Worm (Caenorhabditis elegans) whole organism, L1 larva: ENCODE measurements around the gene shw-3.

Experiments
- Y116A8C.19 ChIP-seq: sonication (generic microtip); optimal IDR thresholded peaks from 2 replicates; lab custom pipeline; 2016; ENCODE audit warnings: missing compliant biosample characterization, missing genetic modification characterization, borderline replicate concordance
- aha-1 ChIP-seq: fragments of 150-350 bp; optimal IDR thresholded peaks from 2 replicates; lab custom pipeline; 2014; ENCODE audit warnings: missing biosample characterization, missing genetic modification characterization
- alr-1 ChIP-seq: fragments of 200-800 bp; sonication (Bioruptor generic); optimal IDR thresholded peaks from 2 replicates; lab custom pipeline; 2018; ENCODE audit warnings: borderline replicate concordance, mild to moderate bottlenecking, missing genetic modification characterization, missing compliant biosample characterization
- ceh-8 ChIP-seq: fragments of 200-800 bp; sonication (Bioruptor generic); optimal IDR thresholded peaks from 2 replicates; lab custom pipeline; 2018; ENCODE audit warnings: mild to moderate bottlenecking, missing genetic modification characterization, moderate library complexity, missing compliant biosample characterization
- ceh-82 ChIP-seq, 3 experiments: fragments of 150-350 bp in 1 of 3; sonication (generic microtip) in 2 of 3; optimal IDR thresholded peaks; 2 replicates each; lab custom pipeline; 2014 to 2017; ENCODE audit warnings: missing biosample characterization in 3 of 3, missing genetic modification characterization in 3 of 3
- ceh-88 ChIP-seq: fragments of 200-800 bp; sonication (Bioruptor generic); IDR thresholded peaks from 2 replicates; pipeline ENCODE4 v1.3.6; 2022; ENCODE audit warnings: missing genetic modification characterization, missing compliant biosample characterization
- ceh-90 ChIP-seq: sonication (generic microtip); optimal IDR thresholded peaks from 2 replicates; lab custom pipeline; 2016; ENCODE audit warnings: missing genetic modification characterization, missing compliant biosample characterization
- efl-1 ChIP-seq, 4 experiments: fragments of 150-350 bp; optimal IDR thresholded peaks in 3 of 4; peaks in 1 of 4; 1 replicate in 1 of 4; 2 replicates in 3 of 4; lab custom pipeline; 2014; ENCODE audit warnings: missing biosample characterization in 2 of 4, missing genetic modification characterization in 2 of 4, missing genetic modification reagents in 2 of 4
- egl-27 ChIP-seq, 2 experiments: fragments of 150-350 bp in 1 of 2; sonication (generic microtip); optimal IDR thresholded peaks; 3 replicates each; lab custom pipeline; 2017 to 2018; ENCODE audit warnings: missing biosample characterization in 2 of 2, missing genetic modification characterization in 2 of 2, missing genetic modification reagents in 2 of 2
- elt-3 ChIP-seq, 6 experiments: fragments of 150-350 bp in 1 of 6; sonication (generic microtip); optimal IDR thresholded peaks; 2 replicates each; lab custom pipeline; 2017 to 2018; ENCODE audit warnings: missing biosample characterization in 6 of 6, missing genetic modification characterization in 6 of 6, inconsistent platforms in 1 of 6
- fos-1 ChIP-seq: fragments of 150-350 bp; optimal IDR thresholded peaks from 2 replicates; lab custom pipeline; 2014; ENCODE audit warnings: missing biosample characterization, missing genetic modification characterization
- grh-1 ChIP-seq: fragments of 200-800 bp; sonication (Bioruptor generic); IDR thresholded peaks from 2 replicates; pipeline ENCODE4 v1.3.6; 2022; ENCODE audit warnings: missing genetic modification reagents, missing genetic modification characterization, missing compliant biosample characterization
- hlh-17 ChIP-seq: fragments of 200-800 bp; sonication (Bioruptor generic); optimal IDR thresholded peaks from 2 replicates; lab custom pipeline; 2018; ENCODE audit warnings: missing genetic modification characterization, mild to moderate bottlenecking, missing compliant biosample characterization, moderate library complexity, borderline replicate concordance
- hlh-4 ChIP-seq: sonication (generic microtip); optimal IDR thresholded peaks from 2 replicates; lab custom pipeline; 2016; ENCODE audit warnings: mild to moderate bottlenecking, missing genetic modification characterization, missing compliant biosample characterization
- lin-13 ChIP-seq: fragments of 150-350 bp; optimal IDR thresholded peaks from 2 replicates; lab custom pipeline; 2014; ENCODE audit warnings: missing biosample characterization, missing genetic modification reagents, missing genetic modification characterization
- lin-14 ChIP-seq: fragments of 200-800 bp; sonication (Bioruptor generic); optimal IDR thresholded peaks from 2 replicates; lab custom pipeline; 2018; ENCODE audit warnings: mild to moderate bottlenecking, missing genetic modification characterization, moderate library complexity, missing compliant biosample characterization
- lin-35 ChIP-seq, 2 experiments: fragments of 150-350 bp; optimal IDR thresholded peaks; 2 replicates each; lab custom pipeline; 2014; ENCODE audit warnings: missing biosample characterization in 2 of 2, missing genetic modification characterization in 2 of 2, missing genetic modification reagents in 2 of 2
- mdl-1 ChIP-seq, 2 experiments: fragments of 150-350 bp; optimal IDR thresholded peaks; 2 replicates each; lab custom pipeline; 2014 to 2017; ENCODE audit warnings: missing biosample characterization in 2 of 2, missing genetic modification characterization in 2 of 2, inconsistent platforms in 1 of 2
- mef-2 ChIP-seq: fragments of 150-350 bp; optimal IDR thresholded peaks from 2 replicates; lab custom pipeline; 2014; ENCODE audit warnings: missing biosample characterization, missing genetic modification characterization
- nhr-19 ChIP-seq: fragments of 200-800 bp; sonication (Bioruptor generic); conservative IDR thresholded peaks from 2 replicates; pipeline ENCODE4 v1.3.6; 2022; ENCODE audit warnings: missing genetic modification characterization, missing compliant biosample characterization
- nhr-77 ChIP-seq: fragments of 150-350 bp; optimal IDR thresholded peaks from 2 replicates; lab custom pipeline; 2014; ENCODE audit warnings: missing biosample characterization, missing genetic modification characterization
- nhr-90 ChIP-seq: sonication (generic microtip); optimal IDR thresholded peaks from 2 replicates; lab custom pipeline; 2016; ENCODE audit warnings: mild to moderate bottlenecking, missing genetic modification characterization, missing compliant biosample characterization; ENCODE audit not compliant: poor library complexity
- snpc-4 ChIP-seq: fragments of 150-350 bp; optimal IDR thresholded peaks from 2 replicates; lab custom pipeline; 2014; ENCODE audit warnings: missing biosample characterization, missing genetic modification characterization
- snu-23 ChIP-seq: sonication (generic microtip); optimal IDR thresholded peaks from 2 replicates; lab custom pipeline; 2016; ENCODE audit warnings: missing genetic modification characterization, missing compliant biosample characterization
- tbx-2 ChIP-seq: sonication (generic microtip); optimal IDR thresholded peaks from 2 replicates; lab custom pipeline; 2016; ENCODE audit warnings: missing genetic modification characterization, missing compliant biosample characterization
- tlp-1 ChIP-seq: fragments of 150-350 bp; optimal IDR thresholded peaks from 2 replicates; lab custom pipeline; 2014; ENCODE audit warnings: missing biosample characterization, missing genetic modification characterization
- unc-130 ChIP-seq: fragments of 150-350 bp; optimal IDR thresholded peaks from 2 replicates; lab custom pipeline; 2017; ENCODE audit warnings: missing biosample characterization, missing genetic modification characterization, inconsistent platforms
- unc-30 ChIP-seq: sonication (generic microtip); optimal IDR thresholded peaks from 2 replicates; lab custom pipeline; 2017; ENCODE audit warnings: missing biosample characterization, missing genetic modification characterization
- vab-15 ChIP-seq: sonication (generic microtip); optimal IDR thresholded peaks from 2 replicates; lab custom pipeline; 2017; ENCODE audit warnings: missing genotype, mild to moderate bottlenecking, missing genetic modification characterization, missing compliant biosample characterization
- xbp-1 ChIP-seq: sonication (generic microtip); optimal IDR thresholded peaks from 2 replicates; lab custom pipeline; 2016; ENCODE audit warnings: missing genetic modification characterization, missing compliant biosample characterization
- zag-1 ChIP-seq: fragments of 150-350 bp; optimal IDR thresholded peaks from 2 replicates; lab custom pipeline; 2014; ENCODE audit warnings: missing biosample characterization, missing genetic modification characterization
- ztf-4 ChIP-seq: fragments of 150-350 bp; optimal IDR thresholded peaks from 2 replicates; lab custom pipeline; 2014; ENCODE audit warnings: missing biosample characterization, missing genetic modification characterization

The shw-3 gene

ce11 chrV:13025283-13025682 lies 38.3 kb upstream of the shw-3 start:
- TF ChIP-seq egl-27 (tag; optimal IDR thresholded peaks at IDR 0.05; lab: Kevin White, UChicago) (no peak), unc-130 (no peak), unc-30 (tag; lab: Kevin White, UChicago) (no peak), xbp-1 (tag; lab: Kevin White, UChicago) (no peak), alr-1 (tag; lab: Kevin White, UChicago) (no peak)

ce11 chrV:13024499-13024898 lies 37.5 kb upstream of the shw-3 start:
- TF ChIP-seq lin-14 (GFP tag; lab: Kevin White, UChicago) (peak; percentile 33), aha-1 (no peak), nhr-90 (no peak)

- TF ChIP-seq ztf-4 (tag; lab: Kevin White, UChicago): no peak
- no peak for TF ChIP-seq mef-2 (tag; lab: Kevin White, UChicago)
- no peak for TF ChIP-seq tlp-1 (tag; lab: Kevin White, UChicago)
- peak; percentile 9 for TF ChIP-seq lin-14 (GFP tag; lab: Kevin White, UChicago)
- no peak for TF ChIP-seq ceh-82 (tag; optimal IDR thresholded peaks at IDR 0.05; lab: Kevin White, UChicago)
- no peak for TF ChIP-seq hlh-17 (GFP tag; lab: Kevin White, UChicago)
- no peak for TF ChIP-seq efl-1 (optimal IDR thresholded peaks at IDR 0.05; lab: Kevin White, UChicago)
- TF ChIP-seq efl-1 (GFP tag; optimal IDR thresholded peaks at IDR 0.05 in 1 of 2; lab: Kevin White, UChicago): no peak
These were observed 35.3 kb upstream of the shw-3 start for ce11 chrV:13022265-13022664.

ce11 chrV:13021540-13021939 lies 34.6 kb upstream of the shw-3 start:
- TF ChIP-seq tbx-2 (tag; lab: Kevin White, UChicago) (peak; percentile 6), lin-35 (GFP tag; optimal IDR thresholded peaks at IDR 0.05; lab: Kevin White, UChicago) (no peak)

- TF ChIP-seq fos-1 (tag; lab: Kevin White, UChicago): no peak
- no peak for TF ChIP-seq nhr-19
- no peak for TF ChIP-seq tbx-2 (tag; lab: Kevin White, UChicago)
- TF ChIP-seq nhr-90: no peak
- no peak for TF ChIP-seq ceh-90
- TF ChIP-seq vab-15: no peak
- no peak for TF ChIP-seq grh-1 (GFP tag; lab: Robert Waterston, UW)
- TF ChIP-seq mdl-1 (tag; optimal IDR thresholded peaks at IDR 0.05; lab: Kevin White, UChicago): no peak
- TF ChIP-seq ceh-88 (GFP tag; lab: Robert Waterston, UW): no peak
- TF ChIP-seq hlh-4 (tag; lab: Kevin White, UChicago): no peak
These were observed 33.7 kb upstream of the shw-3 start for ce11 chrV:13020638-13021037.

ce11 chrV:13020014-13020413 lies 33.1 kb upstream of the shw-3 start:
- TF ChIP-seq fos-1 (tag; lab: Kevin White, UChicago) (no peak), snu-23 (no peak), lin-13 (no peak), nhr-77 (tag; lab: Kevin White, UChicago) (no peak)

- TF ChIP-seq snpc-4 (no peak), mef-2 (tag; lab: Kevin White, UChicago) (no peak), mdl-1 (tag; optimal IDR thresholded peaks at IDR 0.05; lab: Kevin White, UChicago) (no peak), elt-3 (tag; optimal IDR thresholded peaks at IDR 0.05; lab: Kevin White, UChicago) (no peak), aha-1 (no peak), zag-1 (tag; lab: Kevin White, UChicago) (no peak), lin-13 (no peak), Y116A8C.19 (no peak), ceh-8 (GFP tag; lab: Kevin White, UChicago) (no peak)
These were observed 31.8 kb upstream of the shw-3 start, which contains the start of gene fmi-1 for ce11 chrV:13018761-13019160. TSS of gene fmi-1 (plus strand) at chrV:13019061.
